Worm (Caenorhabditis elegans) whole organism, L3 larva: ENCODE results near the gene aagr-1.

ENCODE experiments used
- ama-1 ChIP-seq: fragments of 150-350 bp; optimal IDR thresholded peaks from 2 replicates; lab custom pipeline; 2018
- elt-1 ChIP-seq: fragments of 150-350 bp; optimal IDR thresholded peaks from 2 replicates; lab custom pipeline; 2014; ENCODE audit warnings: missing biosample characterization, missing genetic modification characterization
- elt-3 ChIP-seq, 3 experiments: fragments of 150-350 bp in 1 of 3; sonication (generic microtip) in 2 of 3; optimal IDR thresholded peaks; 2 replicates in 2 of 3; 4 replicates in 1 of 3; lab custom pipeline; 2014 to 2017; ENCODE audit warnings: missing biosample characterization in 3 of 3, missing genetic modification characterization in 3 of 3
- fos-1 ChIP-seq: fragments of 150-350 bp; optimal IDR thresholded peaks from 2 replicates; lab custom pipeline; 2014; ENCODE audit warnings: missing biosample characterization, missing genetic modification characterization
- lin-15B ChIP-seq: fragments of 150-350 bp; optimal IDR thresholded peaks from 2 replicates; lab custom pipeline; 2014; ENCODE audit warnings: missing biosample characterization, missing genetic modification characterization
- lsy-12 ChIP-seq: sonication (generic microtip); optimal IDR thresholded peaks from 2 replicates; lab custom pipeline; 2016; ENCODE audit warnings: mild to moderate bottlenecking, missing genetic modification characterization, missing compliant biosample characterization
- snpc-4 ChIP-seq: fragments of 150-350 bp; optimal IDR thresholded peaks from 2 replicates; lab custom pipeline; 2014; ENCODE audit warnings: missing biosample characterization, missing genetic modification characterization
- unc-39 ChIP-seq: sonication (generic microtip); optimal IDR thresholded peaks from 4 replicates; lab custom pipeline; 2017; ENCODE audit warnings: missing biosample characterization, missing genetic modification characterization
- unc-62 ChIP-seq: fragments of 150-350 bp; sonication (generic microtip); optimal IDR thresholded peaks from 4 replicates; lab custom pipeline; 2014; ENCODE audit warnings: missing biosample characterization, missing genetic modification reagents, missing genetic modification characterization

DNA sequence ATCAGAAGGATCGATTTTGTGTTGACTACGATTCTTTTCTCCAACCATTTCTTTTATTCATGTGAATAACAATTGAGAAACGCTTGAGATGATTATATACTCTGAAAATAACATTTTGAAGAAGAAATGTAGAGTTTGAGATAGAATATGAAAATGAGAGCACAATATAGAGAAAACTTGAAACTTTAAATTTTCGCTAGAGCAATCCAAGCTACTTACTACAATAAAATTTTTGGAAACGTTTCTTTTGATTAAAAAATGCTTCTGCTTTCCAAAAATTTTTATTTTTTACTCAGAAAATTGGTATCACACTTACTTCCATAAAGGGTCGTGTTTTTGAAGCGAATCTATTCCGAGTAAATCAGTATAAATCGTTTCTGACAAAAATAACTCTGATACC, 54.6 kb downstream of the aagr-1 start, which contains the start of gene M116.5:
- TF ChIP-seq unc-62 (GFP tag; lab: Kevin White, UChicago) (no peak), fos-1 (tag; lab: Kevin White, UChicago) (no peak), lin-15B (no peak), ama-1 (lab: Kevin White, UChicago) (no peak), unc-39 (no peak), elt-1 (tag; lab: Kevin White, UChicago) (no peak), elt-3 (tag; optimal IDR thresholded peaks at IDR 0.05; lab: Kevin White, UChicago) (no peak), snpc-4 (tag; lab: Kevin White, UChicago) (no peak), lsy-12 (tag; lab: Kevin White, UChicago) (no peak)
